Worm (Caenorhabditis elegans) whole organism, L1 larva: ENCODE measurements around the gene pgl-2.

Experiments
- mep-1 ChIP-seq: fragments of 150-350 bp; optimal IDR thresholded peaks from 2 replicates; lab custom pipeline; 2014; ENCODE audit warnings: missing biosample characterization, missing genetic modification characterization
- nhr-11 ChIP-seq: fragments of 150-350 bp; optimal IDR thresholded peaks from 2 replicates; lab custom pipeline; 2014; ENCODE audit warnings: missing biosample characterization, missing genetic modification characterization
- snpc-4 ChIP-seq: fragments of 150-350 bp; optimal IDR thresholded peaks from 2 replicates; lab custom pipeline; 2014; ENCODE audit warnings: missing biosample characterization, missing genetic modification characterization
- ztf-11 ChIP-seq, 2 experiments: sonication (generic microtip); optimal IDR thresholded peaks; 2 replicates each; lab custom pipeline; 2016 to 2017; ENCODE audit warnings: missing genetic modification characterization in 2 of 2, missing biosample characterization in 1 of 2, missing compliant biosample characterization in 1 of 2

ce11 chrIII:8704765-8705164 lies 29.5 kb upstream of the pgl-2 start, which contains the start of gene B0303.16:
- TF ChIP-seq ztf-11 (tag; optimal IDR thresholded peaks at IDR 0.05; lab: Kevin White, UChicago), result no peak
- no peak for TF ChIP-seq mep-1 (tag; lab: Kevin White, UChicago)
- no peak for TF ChIP-seq snpc-4
- no peak for TF ChIP-seq nhr-11 (tag; lab: Kevin White, UChicago)
